Worm (Caenorhabditis elegans) whole organism, young adult: ENCODE measurements around the gene set-5.

ENCODE experiments used
- C17E4.6 ChIP-seq: fragments of 200-800 bp; sonication (Bioruptor generic); IDR thresholded peaks from 2 replicates; pipeline ENCODE4 v1.3.6; 2022; ENCODE audit warnings: missing genetic modification reagents, missing genetic modification characterization, missing compliant biosample characterization
- F52B5.7 ChIP-seq: sonication (generic microtip); optimal IDR thresholded peaks from 2 replicates; lab custom pipeline; 2016; ENCODE audit warnings: mild to moderate bottlenecking, missing genetic modification characterization, missing compliant biosample characterization
- efl-1 ChIP-seq: fragments of 150-350 bp; optimal IDR thresholded peaks from 2 replicates; lab custom pipeline; 2014; ENCODE audit warnings: missing biosample characterization, missing genetic modification reagents, missing genetic modification characterization
- pha-4 ChIP-seq: fragments of 150-350 bp; sonication (generic microtip); optimal IDR thresholded peaks from 2 replicates; lab custom pipeline; 2014; ENCODE audit warnings: missing biosample characterization, missing genetic modification reagents, missing genetic modification characterization
- snpc-3.4 ChIP-seq: sonication (generic microtip); optimal IDR thresholded peaks from 2 replicates; lab custom pipeline; 2017; ENCODE audit warnings: missing genetic modification characterization, mild to moderate bottlenecking, missing compliant biosample characterization, antibody characterized with exemption, moderate library complexity, missing genotype, missing genetic modification reagents
- ztf-25 ChIP-seq: fragments of 200-800 bp; sonication (Bioruptor generic); IDR thresholded peaks from 2 replicates; pipeline ENCODE4 v1.3.6; 2022; ENCODE audit warnings: missing genetic modification reagents, missing genetic modification characterization, missing compliant biosample characterization
- ztf-28 ChIP-seq: fragments of 200-800 bp; sonication (Bioruptor generic); IDR thresholded peaks from 2 replicates; pipeline ENCODE4 v1.3.6; 2022; ENCODE audit warnings: missing genetic modification reagents, missing genetic modification characterization, missing compliant biosample characterization

- TF ChIP-seq pha-4 (tag; lab: Kevin White, UChicago) (no peak), F52B5.7 (tag; lab: Kevin White, UChicago) (no peak), ztf-25 (GFP tag; lab: Robert Waterston, UW) (no peak), snpc-3.4 (tag; lab: Kevin White, UChicago) (no peak), ztf-28 (no peak), efl-1 (GFP tag; lab: Kevin White, UChicago) (no peak), C17E4.6 (GFP tag; lab: Robert Waterston, UW) (no peak)
These were observed 15.9 kb upstream of the set-5 start for ce11 chrV:14682870-14683269.
